Worm (Caenorhabditis elegans): ENCODE results near the gene Y41E3.8.
"Not testable (repeated sequence)": the region's sequence is repeated elsewhere in the genome, so short reads cannot be mapped to it uniquely, and the experiment has no call there.

Gene Y41E3.8

DNA sequence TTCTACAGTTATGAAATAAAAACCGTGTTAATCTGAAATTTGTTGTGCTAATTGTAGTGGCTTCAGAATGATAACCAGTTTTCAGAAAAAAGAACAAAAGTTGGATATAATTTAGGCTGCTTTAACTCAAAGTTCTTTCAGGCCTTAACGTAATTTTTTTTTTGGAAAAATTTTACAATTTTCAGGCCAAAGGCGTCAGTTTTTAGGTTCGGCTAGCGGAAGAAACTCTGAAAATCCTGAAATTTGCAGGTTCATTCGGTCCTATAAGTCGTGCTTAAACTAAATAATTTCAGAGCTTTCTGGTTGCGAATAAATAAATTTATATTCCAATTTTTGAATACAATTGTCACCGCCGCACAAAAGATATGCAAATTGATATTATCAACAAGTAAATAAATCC, 20.6 kb downstream of the Y41E3.8 start:
- no peak for TF ChIP-seq hmbx-1 (tag; optimal IDR thresholded peaks at IDR 0.05)
- no peak for TF ChIP-seq pes-1 (GFP tag; IDR thresholded peaks at IDR 0.05)
- no peak for TF ChIP-seq tbx-37 (GFP tag; conservative IDR thresholded peaks at IDR 0.05)
- TF ChIP-seq ets-7 (tag; optimal IDR thresholded peaks at IDR 0.05): no peak
- no peak for TF ChIP-seq ceh-36 (tag; optimal IDR thresholded peaks at IDR 0.05)
- no peak for TF ChIP-seq flt-1 (GFP tag; IDR thresholded peaks at IDR 0.05)
- TF ChIP-seq ama-1 (optimal IDR thresholded peaks at IDR 0.05): no peak
- TF ChIP-seq scrt-1 (GFP tag; IDR thresholded peaks at IDR 0.05): no peak
- no peak for TF ChIP-seq B0310.2 (tag; optimal IDR thresholded peaks at IDR 0.05)
- no peak for TF ChIP-seq aly-1 (tag; optimal IDR thresholded peaks at IDR 0.05)
- TF ChIP-seq sea-1 (GFP tag; conservative IDR thresholded peaks at IDR 0.05): no peak
- no peak for TF ChIP-seq ceh-13 (GFP tag; optimal IDR thresholded peaks at IDR 0.05)
- no peak for TF ChIP-seq F13C5.2 (tag; optimal IDR thresholded peaks at IDR 0.05)

ce11 chrIV:15006494-15006893, 22.3 kb downstream of the Y41E3.8 start, which contains the start of gene Y41E3.6:
Gene Y41E3.6, plus strand, starts transcription at chrIV:15006794.
- TF ChIP-seq hnd-1 (tag; optimal IDR thresholded peaks at IDR 0.05); ets-7 (tag; optimal IDR thresholded peaks at IDR 0.05); pes-1 (GFP tag; IDR thresholded peaks at IDR 0.05): not testable (repeated sequence)

- no peak for TF ChIP-seq hmbx-1 (tag; optimal IDR thresholded peaks at IDR 0.05)
- TF ChIP-seq flt-1 (GFP tag; IDR thresholded peaks at IDR 0.05): no peak
- TF ChIP-seq sea-1 (GFP tag; conservative IDR thresholded peaks at IDR 0.05): no peak
- TF ChIP-seq scrt-1 (GFP tag; IDR thresholded peaks at IDR 0.05): no peak
- no peak for TF ChIP-seq B0310.2 (tag; optimal IDR thresholded peaks at IDR 0.05)
- no peak for TF ChIP-seq hmg-4 (GFP tag; optimal IDR thresholded peaks at IDR 0.05)
- TF ChIP-seq ets-7 (tag; optimal IDR thresholded peaks at IDR 0.05): no peak
These were observed 42.1 kb downstream of the Y41E3.8 start, which contains the start of gene dpy-4 for ce11 chrIV:14986684-14987083. Gene dpy-4, minus strand, starts transcription at chrIV:14986784.

ce11 chrIV:14985859-14986258, 42.9 kb downstream of the Y41E3.8 start:
- no peak for TF ChIP-seq hmg-4 (GFP tag; optimal IDR thresholded peaks at IDR 0.05)
- TF ChIP-seq flt-1 (GFP tag; IDR thresholded peaks at IDR 0.05): no peak
- TF ChIP-seq ama-1 (optimal IDR thresholded peaks at IDR 0.05): no peak
- no peak for TF ChIP-seq tra-4 (tag; optimal IDR thresholded peaks at IDR 0.05)
- TF ChIP-seq aly-1 (tag; optimal IDR thresholded peaks at IDR 0.05): peak; percentile 45

DNA sequence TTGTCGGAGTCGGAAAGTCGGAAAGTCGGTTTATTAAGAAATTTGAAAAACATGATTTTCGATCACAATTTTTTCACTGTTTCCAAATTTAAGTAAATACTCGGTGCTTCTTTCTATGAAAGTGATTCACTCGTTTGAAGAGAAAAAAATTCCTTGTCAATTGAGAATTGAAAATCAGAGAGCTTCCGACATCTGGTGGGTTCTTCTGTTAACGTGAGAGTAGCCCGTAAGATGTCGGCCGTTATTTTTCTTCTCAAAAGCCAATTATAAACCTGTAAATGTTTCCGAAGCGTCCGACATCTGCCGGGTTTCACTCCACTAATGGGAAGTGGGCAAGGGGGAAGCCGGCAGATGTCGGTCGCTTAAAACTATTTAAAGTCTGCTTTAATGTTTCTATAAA, 43.8 kb downstream of the Y41E3.8 start:
- no peak for TF ChIP-seq pes-1 (GFP tag; IDR thresholded peaks at IDR 0.05)
- no peak for TF ChIP-seq tra-4 (tag; optimal IDR thresholded peaks at IDR 0.05)
- no peak for TF ChIP-seq tbx-37 (GFP tag; conservative IDR thresholded peaks at IDR 0.05)
- no peak for TF ChIP-seq ceh-36 (tag; optimal IDR thresholded peaks at IDR 0.05)
- no peak for TF ChIP-seq B0310.2 (tag; optimal IDR thresholded peaks at IDR 0.05)
- no peak for TF ChIP-seq scrt-1 (GFP tag; IDR thresholded peaks at IDR 0.05)
- TF ChIP-seq hmg-4 (GFP tag; optimal IDR thresholded peaks at IDR 0.05): no peak
- no peak for TF ChIP-seq aly-1 (tag; optimal IDR thresholded peaks at IDR 0.05)
- no peak for TF ChIP-seq hnd-1 (tag; optimal IDR thresholded peaks at IDR 0.05)
- TF ChIP-seq tbx-11 (GFP tag; IDR thresholded peaks at IDR 0.05): no peak
- no peak for TF ChIP-seq F13C5.2 (tag; optimal IDR thresholded peaks at IDR 0.05)
- no peak for TF ChIP-seq ceh-13 (GFP tag; optimal IDR thresholded peaks at IDR 0.05)
- no peak for TF ChIP-seq flt-1 (GFP tag; IDR thresholded peaks at IDR 0.05)
- TF ChIP-seq ets-7 (tag; optimal IDR thresholded peaks at IDR 0.05): no peak
- TF ChIP-seq sea-1 (GFP tag; conservative IDR thresholded peaks at IDR 0.05): no peak
- no peak for TF ChIP-seq ama-1 (optimal IDR thresholded peaks at IDR 0.05)
- no peak for TF ChIP-seq hmbx-1 (tag; optimal IDR thresholded peaks at IDR 0.05)

- TF ChIP-seq tbx-37 (GFP tag; conservative IDR thresholded peaks at IDR 0.05) (no peak), ama-1 (optimal IDR thresholded peaks at IDR 0.05) (no peak), hnd-1 (tag; optimal IDR thresholded peaks at IDR 0.05) (no peak), pes-1 (GFP tag; IDR thresholded peaks at IDR 0.05) (no peak), tra-4 (tag; optimal IDR thresholded peaks at IDR 0.05) (no peak), ceh-36 (tag; optimal IDR thresholded peaks at IDR 0.05) (no peak), ceh-13 (GFP tag; optimal IDR thresholded peaks at IDR 0.05) (no peak), flt-1 (GFP tag; IDR thresholded peaks at IDR 0.05) (no peak), sea-1 (GFP tag; conservative IDR thresholded peaks at IDR 0.05) (no peak), ets-7 (tag; optimal IDR thresholded peaks at IDR 0.05) (no peak), tbx-11 (GFP tag; IDR thresholded peaks at IDR 0.05) (no peak), aly-1 (tag; optimal IDR thresholded peaks at IDR 0.05) (no peak), hmbx-1 (tag; optimal IDR thresholded peaks at IDR 0.05) (no peak), B0310.2 (tag; optimal IDR thresholded peaks at IDR 0.05) (no peak)
These were observed 47.5 kb downstream of the Y41E3.8 start, which contains the start of gene atln-2 for ce11 chrIV:14981311-14981710. Gene atln-2, plus strand, starts transcription at chrIV:14981611.
